Fruit fly (Drosophila melanogaster) whole organism, adult: ENCODE results near the gene CG15023.

Source experiments
- CG11617 ChIP-seq: fragments of 200-800 bp; sonication (Bioruptor generic); optimal IDR thresholded peaks from 2 replicates; lab custom pipeline; 2017; ENCODE audit warnings: mild to moderate bottlenecking, missing biosample characterization, missing genetic modification reagents, missing genetic modification characterization
- CG12768 ChIP-seq: fragments of 200-800 bp; sonication (Bioruptor generic); optimal IDR thresholded peaks from 2 replicates; lab custom pipeline; 2017; ENCODE audit warnings: missing biosample characterization, missing genetic modification characterization, mild to moderate bottlenecking, moderate library complexity, missing genetic modification reagents
- CG33017 ChIP-seq: fragments of 200-800 bp; sonication (Bioruptor generic); optimal IDR thresholded peaks from 2 replicates; lab custom pipeline; 2018; ENCODE audit warnings: missing biosample characterization, mild to moderate bottlenecking, missing genetic modification characterization, moderate library complexity
- CG5204 ChIP-seq: fragments of 200-800 bp; sonication (Bioruptor generic); optimal IDR thresholded peaks from 2 replicates; lab custom pipeline; 2016; ENCODE audit warnings: missing biosample characterization, missing genetic modification characterization
- Mnt ChIP-seq: fragments of 200-800 bp; sonication (Bioruptor generic); optimal IDR thresholded peaks from 2 replicates; lab custom pipeline; 2016; ENCODE audit warnings: missing biosample characterization, mild to moderate bottlenecking, missing genetic modification characterization
- bab1 ChIP-seq: fragments of 200-800 bp; sonication (Bioruptor generic); optimal IDR thresholded peaks from 3 replicates; lab custom pipeline; 2019; ENCODE audit warnings: missing biosample characterization, mild to moderate bottlenecking, missing genetic modification characterization, moderate library complexity
- cic ChIP-seq: fragments of 200-800 bp; sonication (Bioruptor generic); optimal IDR thresholded peaks from 2 replicates; lab custom pipeline; 2017; ENCODE audit warnings: missing biosample characterization, mild to moderate bottlenecking, missing genetic modification characterization, moderate library complexity
- cnc ChIP-seq, 2 experiments: fragments of >200 bp; optimal IDR thresholded peaks; 2 replicates each; lab custom pipeline; 2017
- kay ChIP-seq: fragments of 200-800 bp; sonication (Bioruptor generic); peaks from one replicate; lab custom pipeline; 2016; ENCODE audit warnings: missing biosample characterization, missing genetic modification characterization, borderline replicate concordance
- pad ChIP-seq: fragments of 200-800 bp; sonication (Bioruptor generic); optimal IDR thresholded peaks from 3 replicates; lab custom pipeline; 2017; ENCODE audit warnings: missing biosample characterization, missing genetic modification characterization, mild to moderate bottlenecking, moderate library complexity, missing genetic modification reagents
- toe ChIP-seq: fragments of 200-800 bp; sonication (Bioruptor generic); optimal IDR thresholded peaks from 2 replicates; lab custom pipeline; 2016; ENCODE audit warnings: missing biosample characterization, missing genetic modification characterization

DNA sequence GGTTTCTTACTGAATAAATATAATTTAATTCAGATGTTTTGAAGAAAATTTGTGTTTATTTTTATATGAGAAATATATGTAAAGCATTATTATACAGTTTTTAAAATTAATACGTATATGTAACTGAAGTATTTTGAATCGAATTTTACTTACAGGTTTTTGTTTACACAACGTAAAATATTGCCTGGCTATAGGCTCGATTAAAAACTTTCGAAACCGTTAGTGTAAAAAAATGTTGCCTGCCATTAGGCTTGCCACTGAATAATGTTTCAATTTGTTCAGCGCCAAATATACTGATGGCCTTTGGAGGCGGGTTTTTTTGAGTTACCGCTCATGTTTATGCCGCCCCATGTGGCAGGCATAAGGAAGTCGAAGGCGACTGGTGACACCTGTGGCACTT lies 34.7 kb downstream of the CG15023 start:
- TF ChIP-seq bab1 (no peak), CG11617 (GFP tag; lab: Kevin White, UChicago) (no peak), kay (GFP tag; lab: Kevin White, UChicago) (no peak), pad (no peak), cic (GFP tag; lab: Kevin White, UChicago) (no peak), CG5204 (no peak), cnc (optimal IDR thresholded peaks at IDR 0.05; lab: Kevin White, UChicago) (no peak), Mnt (no peak), CG12768 (GFP tag; lab: Kevin White, UChicago) (no peak), toe (GFP tag; lab: Kevin White, UChicago) (no peak), CG33017 (tag; lab: Kevin White, UChicago) (no peak)
